Worm (Caenorhabditis elegans) whole organism, L1 larva: Measurements from ENCODE around the gene C54D10.3.

Experiments
- C34B4.2 ChIP-seq: sonication (generic microtip); optimal IDR thresholded peaks from 2 replicates; lab custom pipeline; 2017; ENCODE audit warnings: mild to moderate bottlenecking, missing genetic modification characterization, missing compliant biosample characterization
- blmp-1 ChIP-seq: fragments of 150-350 bp; optimal IDR thresholded peaks from 2 replicates; lab custom pipeline; 2014; ENCODE audit warnings: missing biosample characterization, missing genetic modification characterization
- ces-1 ChIP-seq: fragments of 150-350 bp; optimal IDR thresholded peaks from 2 replicates; lab custom pipeline; 2014; ENCODE audit warnings: missing biosample characterization, missing genetic modification reagents, missing genetic modification characterization
- lin-35 ChIP-seq, 2 experiments: fragments of 150-350 bp; optimal IDR thresholded peaks; 2 replicates each; lab custom pipeline; 2014; ENCODE audit warnings: missing biosample characterization in 2 of 2, missing genetic modification characterization in 2 of 2, missing genetic modification reagents in 2 of 2
- skn-1 ChIP-seq: fragments of 150-350 bp; optimal IDR thresholded peaks from 2 replicates; lab custom pipeline; 2014; ENCODE audit warnings: missing biosample characterization, missing genetic modification characterization
- tbx-2 ChIP-seq: sonication (generic microtip); optimal IDR thresholded peaks from 2 replicates; lab custom pipeline; 2016; ENCODE audit warnings: missing genetic modification characterization, missing compliant biosample characterization
- unc-86 ChIP-seq: sonication (generic microtip); optimal IDR thresholded peaks from 2 replicates; lab custom pipeline; 2016; ENCODE audit warnings: missing genetic modification characterization, missing compliant biosample characterization
- ztf-11 ChIP-seq, 2 experiments: sonication (generic microtip); optimal IDR thresholded peaks; 2 replicates each; lab custom pipeline; 2016 to 2017; ENCODE audit warnings: missing genetic modification characterization in 2 of 2, missing biosample characterization in 1 of 2, missing compliant biosample characterization in 1 of 2

DNA sequence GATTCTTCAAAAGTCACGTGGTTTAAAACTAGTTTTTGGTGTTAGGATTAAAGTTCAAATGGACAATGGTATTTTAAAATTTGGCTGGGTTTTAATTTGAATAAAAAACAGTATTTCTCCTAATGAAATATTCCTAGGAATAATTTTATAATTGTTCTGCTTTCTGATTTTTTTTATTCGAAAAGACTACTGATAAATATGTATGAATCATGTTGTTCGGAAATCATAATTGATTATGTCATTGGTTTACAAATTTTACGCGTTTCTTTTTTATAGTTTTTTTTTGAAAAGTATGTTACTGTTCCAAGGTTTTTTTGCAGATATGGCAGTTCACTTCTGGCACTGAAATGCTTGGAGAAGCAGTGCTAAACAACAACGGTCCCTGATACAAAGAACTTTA is 50.0 kb downstream of the C54D10.3 start, which contains the start of gene F28C1.3:
- TF ChIP-seq skn-1 (tag; lab: Kevin White, UChicago) (no peak), tbx-2 (tag; lab: Kevin White, UChicago) (no peak), unc-86 (tag; lab: Kevin White, UChicago) (no peak), ztf-11 (tag; optimal IDR thresholded peaks at IDR 0.05; lab: Kevin White, UChicago) (no peak), ces-1 (GFP tag; lab: Kevin White, UChicago) (no peak), lin-35 (GFP tag; optimal IDR thresholded peaks at IDR 0.05; lab: Kevin White, UChicago) (no peak), blmp-1 (tag; lab: Kevin White, UChicago) (no peak), C34B4.2 (tag; lab: Kevin White, UChicago) (no peak)
